Worm (Caenorhabditis elegans): Measurements from ENCODE around the gene K09F6.7.

- TF ChIP-seq W03F9.2 (tag; optimal IDR thresholded peaks at IDR 0.05) (no peak), him-1 (tag; optimal IDR thresholded peaks at IDR 0.05) (no peak), dao-5 (tag; optimal IDR thresholded peaks at IDR 0.05) (no peak)
These were observed 20.8 kb upstream of the K09F6.7 start, which contains the start of the genes trim-21 and B0281.1 for ce11 chrII:2312747-2313146.
